Fruit fly (Drosophila melanogaster) whole organism, embryonic: Measurements from ENCODE around the gene Gr28a.

Source experiments
- B-H1 ChIP-seq: fragments of 200-800 bp; sonication (Bioruptor generic); IDR thresholded peaks from 3 replicates; pipeline ENCODE4 v1.3.6; 2022; ENCODE audit warnings: missing biosample characterization, missing genetic modification characterization
- BtbVII ChIP-seq: fragments of 200-800 bp; sonication (Bioruptor generic); optimal IDR thresholded peaks from 3 replicates; lab custom pipeline; 2017; ENCODE audit warnings: missing biosample characterization, mild to moderate bottlenecking, missing genetic modification characterization
- CG10366 ChIP-seq: fragments of 200-800 bp; sonication (Bioruptor generic); IDR thresholded peaks from 2 replicates; pipeline ENCODE4 v1.3.6; 2022; ENCODE audit warnings: missing biosample characterization, missing genetic modification characterization
- CG11085 ChIP-seq: fragments of 200-800 bp; sonication (Bioruptor generic); IDR thresholded peaks from 2 replicates; pipeline ENCODE4 v1.3.6; 2022; ENCODE audit warnings: missing biosample characterization, missing genetic modification characterization
- CG13424 ChIP-seq: fragments of 200-800 bp; sonication (Bioruptor generic); optimal IDR thresholded peaks from 2 replicates; lab custom pipeline; 2019; ENCODE audit warnings: missing biosample characterization, mild to moderate bottlenecking, missing genetic modification characterization, moderate library complexity
- CG14441 ChIP-seq: fragments of 200-800 bp; sonication (Bioruptor generic); IDR thresholded peaks from 2 replicates; pipeline ENCODE4 v1.3.6; 2022; ENCODE audit warnings: missing biosample characterization, missing genetic modification characterization
- CG15269 ChIP-seq: fragments of 200-800 bp; sonication (Bioruptor generic); optimal IDR thresholded peaks from 2 replicates; lab custom pipeline; 2018; ENCODE audit warnings: missing biosample characterization, mild to moderate bottlenecking, missing genetic modification characterization, moderate library complexity
- CG17612 ChIP-seq: fragments of 200-800 bp; sonication (Bioruptor generic); IDR thresholded peaks from 2 replicates; pipeline ENCODE4 v1.3.6; 2022; ENCODE audit warnings: missing biosample characterization, missing genetic modification characterization
- CG17912 ChIP-seq: fragments of 200-800 bp; sonication (Bioruptor generic); optimal IDR thresholded peaks from 2 replicates; lab custom pipeline; 2018; ENCODE audit warnings: missing biosample characterization, mild to moderate bottlenecking, missing genetic modification characterization
- CG3847 ChIP-seq: fragments of 200-800 bp; sonication (Bioruptor generic); IDR thresholded peaks from 2 replicates; pipeline ENCODE4 v1.3.6; 2022; ENCODE audit warnings: missing biosample characterization, missing genetic modification characterization
- CG4730 ChIP-seq: fragments of 200-800 bp; sonication (Bioruptor generic); IDR thresholded peaks from 2 replicates; pipeline ENCODE4 v1.3.6; 2022; ENCODE audit warnings: missing biosample characterization, missing genetic modification characterization
- CG6791 ChIP-seq: fragments of 200-800 bp; sonication (Bioruptor generic); IDR thresholded peaks from 3 replicates; pipeline ENCODE4 v1.3.6; 2022; ENCODE audit warnings: missing biosample characterization, missing genetic modification characterization; ENCODE audit not compliant: partially characterized antibody
- CG7372 ChIP-seq: fragments of 200-800 bp; sonication (Bioruptor generic); IDR thresholded peaks from 2 replicates; pipeline ENCODE4 v1.3.6; 2022; ENCODE audit warnings: missing biosample characterization, missing genetic modification characterization
- CG7556 ChIP-seq: fragments of 200-800 bp; sonication (Bioruptor generic); optimal IDR thresholded peaks from 2 replicates; lab custom pipeline; 2017; ENCODE audit warnings: missing biosample characterization, mild to moderate bottlenecking, missing genetic modification characterization
- CG9817 ChIP-seq: fragments of 200-800 bp; sonication (Bioruptor generic); optimal IDR thresholded peaks from 2 replicates; lab custom pipeline; 2018; ENCODE audit warnings: missing biosample characterization, mild to moderate bottlenecking, missing genetic modification characterization, moderate library complexity
- CoRest ChIP-seq: fragments of 200-800 bp; sonication (Bioruptor generic); optimal IDR thresholded peaks from 3 replicates; lab custom pipeline; 2018; ENCODE audit warnings: missing biosample characterization, mild to moderate bottlenecking, missing genetic modification characterization, moderate library complexity
- E2f1 ChIP-seq: fragments of 200-800 bp; sonication (Bioruptor generic); IDR thresholded peaks from 2 replicates; pipeline ENCODE4 v1.3.6; 2022; ENCODE audit warnings: missing biosample characterization, missing genetic modification characterization
- Fer1 ChIP-seq: fragments of 200-800 bp; sonication (Bioruptor generic); optimal IDR thresholded peaks from 2 replicates; lab custom pipeline; 2017; ENCODE audit warnings: missing biosample characterization, mild to moderate bottlenecking, missing genetic modification characterization
- Gsc ChIP-seq: fragments of 200-800 bp; sonication (Bioruptor generic); IDR thresholded peaks from 2 replicates; pipeline ENCODE4 v1.3.6; 2022; ENCODE audit warnings: missing biosample characterization, missing genetic modification characterization
- Gug ChIP-seq: fragments of 200-800 bp; sonication (Bioruptor generic); IDR thresholded peaks from 4 replicates; pipeline ENCODE4 v1.3.6; 2022; ENCODE audit warnings: missing biosample characterization, missing genetic modification characterization
- H15 ChIP-seq: fragments of 200-800 bp; sonication (Bioruptor generic); IDR thresholded peaks from 3 replicates; pipeline ENCODE4 v1.3.6; 2022; ENCODE audit warnings: missing biosample characterization, missing genetic modification characterization
- H2.0 ChIP-seq: fragments of 200-800 bp; sonication (Bioruptor generic); IDR thresholded peaks from 2 replicates; pipeline ENCODE4 v1.3.6; 2022; ENCODE audit warnings: missing biosample characterization, missing genetic modification characterization
- Nf-YC ChIP-seq: fragments of 200-800 bp; optimal IDR thresholded peaks from 3 replicates; lab custom pipeline; 2019; ENCODE audit warnings: missing biosample characterization, mild to moderate bottlenecking, missing genetic modification characterization, moderate library complexity
- Poxn ChIP-seq: fragments of 200-800 bp; sonication (Bioruptor generic); IDR thresholded peaks from 2 replicates; pipeline ENCODE4 v1.3.6; 2022; ENCODE audit warnings: missing biosample characterization, missing genetic modification characterization
- Sox102F ChIP-seq: fragments of 200-800 bp; sonication (Bioruptor generic); optimal IDR thresholded peaks from 2 replicates; lab custom pipeline; 2018; ENCODE audit warnings: missing biosample characterization, mild to moderate bottlenecking, missing genetic modification characterization, moderate library complexity
- Taf1 ChIP-seq: fragments of 200-800 bp; sonication (Bioruptor generic); IDR thresholded peaks from 2 replicates; pipeline ENCODE4 v1.3.6; 2022; ENCODE audit warnings: missing biosample characterization, missing genetic modification characterization
- Xrp1 ChIP-seq: fragments of 200-800 bp; sonication (Bioruptor generic); IDR thresholded peaks from 2 replicates; pipeline ENCODE4 v1.3.6; 2022; ENCODE audit warnings: missing biosample characterization, missing genetic modification characterization
- al ChIP-seq: fragments of 200-800 bp; sonication (Bioruptor generic); IDR thresholded peaks from 2 replicates; pipeline ENCODE4 v1.3.6; 2022; ENCODE audit warnings: missing biosample characterization, missing genetic modification characterization
- caup ChIP-seq: fragments of 200-800 bp; sonication (Bioruptor generic); optimal IDR thresholded peaks from 3 replicates; lab custom pipeline; 2017; ENCODE audit warnings: missing biosample characterization, mild to moderate bottlenecking, missing genetic modification characterization, moderate library complexity; ENCODE audit not compliant: severe bottlenecking
- dmrt99B ChIP-seq: fragments of 200-800 bp; sonication (Bioruptor generic); optimal IDR thresholded peaks from 2 replicates; lab custom pipeline; 2018; ENCODE audit warnings: missing biosample characterization, mild to moderate bottlenecking, missing genetic modification characterization, moderate library complexity
- dpn ChIP-seq, 2 experiments: fragments of 200-800 bp; sonication (Bioruptor generic); optimal IDR thresholded peaks; 3 replicates each; lab custom pipeline; 2016; ENCODE audit warnings: missing biosample characterization in 2 of 2, missing genetic modification characterization in 2 of 2
- dysf ChIP-seq: fragments of 200-800 bp; sonication (Bioruptor generic); IDR thresholded peaks from 3 replicates; pipeline ENCODE4 v1.3.6; 2022; ENCODE audit warnings: missing biosample characterization, missing genetic modification characterization
- fd3F ChIP-seq: fragments of 200-800 bp; sonication (Bioruptor generic); optimal IDR thresholded peaks from 2 replicates; lab custom pipeline; 2018; ENCODE audit warnings: missing biosample characterization, mild to moderate bottlenecking, missing genetic modification characterization, moderate library complexity
- gem ChIP-seq: fragments of 200-800 bp; sonication (Bioruptor generic); optimal IDR thresholded peaks from 2 replicates; lab custom pipeline; 2019; ENCODE audit warnings: missing biosample characterization, mild to moderate bottlenecking, missing genetic modification characterization, moderate library complexity
- gsb ChIP-seq: fragments of 200-800 bp; sonication (Bioruptor generic); IDR thresholded peaks from 2 replicates; pipeline ENCODE4 v1.3.6; 2022; ENCODE audit warnings: missing biosample characterization, missing genetic modification characterization
- lab ChIP-seq: fragments of 200-800 bp; sonication (Bioruptor generic); optimal IDR thresholded peaks from 3 replicates; lab custom pipeline; 2017; ENCODE audit warnings: missing biosample characterization, missing genetic modification characterization, mild to moderate bottlenecking, moderate library complexity, missing genetic modification reagents
- lilli ChIP-seq: fragments of 200-800 bp; sonication (Bioruptor generic); optimal IDR thresholded peaks from 3 replicates; lab custom pipeline; 2016; ENCODE audit warnings: missing biosample characterization, missing genetic modification characterization
- lmd ChIP-seq: fragments of 200-800 bp; sonication (Bioruptor generic); IDR thresholded peaks from 2 replicates; pipeline ENCODE4 v1.3.6; 2022; ENCODE audit warnings: missing biosample characterization, missing genetic modification characterization
- mam ChIP-seq: fragments of 200-800 bp; sonication (Bioruptor generic); optimal IDR thresholded peaks from 3 replicates; lab custom pipeline; 2016; ENCODE audit warnings: missing biosample characterization, missing genetic modification characterization
- mld ChIP-seq: fragments of 200-800 bp; sonication (Bioruptor generic); IDR thresholded peaks from 3 replicates; pipeline ENCODE4 v1.3.6; 2022; ENCODE audit warnings: missing biosample characterization, missing genetic modification characterization; ENCODE audit not compliant: partially characterized antibody
- odd ChIP-seq: fragments of 200-800 bp; sonication (Bioruptor generic); optimal IDR thresholded peaks from 2 replicates; lab custom pipeline; 2017; ENCODE audit warnings: missing biosample characterization, mild to moderate bottlenecking, missing genetic modification characterization
- pan ChIP-seq, 4 experiments: fragments of >200 bp in 3 of 4; fragments of 200-800 bp in 1 of 4; sonication (Bioruptor generic) in 1 of 4; optimal IDR thresholded peaks in 3 of 4; IDR thresholded peaks in 1 of 4; 2 replicates each; pipeline versions ENCODE4 v1.3.6 to Lab custom; 2017 to 2022; ENCODE audit warnings: missing biosample characterization in 2 of 4, missing genetic modification characterization in 2 of 4, mixed read lengths in 1 of 4
- pb ChIP-seq: fragments of 200-800 bp; sonication (Bioruptor generic); optimal IDR thresholded peaks from 3 replicates; lab custom pipeline; 2016; ENCODE audit warnings: missing biosample characterization, missing genetic modification characterization
- ranshi ChIP-seq: fragments of 200-800 bp; sonication (Bioruptor generic); IDR thresholded peaks from 2 replicates; pipeline ENCODE4 v1.3.6; 2022; ENCODE audit warnings: missing biosample characterization, missing genetic modification characterization
- tgo ChIP-seq: fragments of 200-800 bp; sonication (Bioruptor generic); IDR thresholded peaks from 3 replicates; pipeline ENCODE4 v1.3.6; 2022; ENCODE audit warnings: missing biosample characterization, missing genetic modification characterization
- tin ChIP-seq: fragments of 200-800 bp; sonication (Bioruptor generic); optimal IDR thresholded peaks from 3 replicates; lab custom pipeline; 2016; ENCODE audit warnings: missing biosample characterization, missing genetic modification characterization
- toy ChIP-seq: fragments of 200-800 bp; sonication (Bioruptor generic); IDR thresholded peaks from 2 replicates; pipeline ENCODE4 v1.3.6; 2022; ENCODE audit warnings: missing biosample characterization, missing genetic modification characterization
- unpg ChIP-seq: fragments of 200-800 bp; sonication (Bioruptor generic); optimal IDR thresholded peaks from 3 replicates; lab custom pipeline; 2018; ENCODE audit warnings: missing biosample characterization, mild to moderate bottlenecking, missing genetic modification characterization, moderate library complexity
- vfl ChIP-seq: fragments of 200-800 bp; sonication (Bioruptor generic); optimal IDR thresholded peaks from 2 replicates; lab custom pipeline; 2016; ENCODE audit warnings: missing biosample characterization, missing genetic modification characterization

The Gr28a gene

DNA sequence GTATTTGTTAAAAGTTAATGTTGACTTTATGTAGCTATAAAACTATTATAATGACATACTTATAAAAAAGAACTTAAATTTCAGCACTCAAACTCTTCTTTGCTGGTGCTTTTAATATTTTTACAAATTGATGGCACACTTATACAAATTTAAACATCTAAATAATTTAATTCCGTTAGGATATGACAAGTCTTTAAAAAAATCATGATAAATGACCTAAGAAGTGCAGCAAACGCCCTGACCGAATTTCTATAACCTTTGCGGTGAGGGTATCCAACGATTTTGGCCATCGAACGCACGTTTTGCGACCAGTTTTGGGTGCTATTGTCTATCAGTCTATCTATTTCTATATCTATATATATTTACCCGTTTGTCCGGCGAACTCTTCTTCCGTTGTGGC lies 11.1 kb downstream of the Gr28a start (continued):
- peak; percentile 13; the same call in 1 of the 3 replicates for TF ChIP-seq B-H1 (GFP tag; lab: Robert Waterston, UW)
- TF ChIP-seq unpg (GFP tag; lab: Kevin White, UChicago): peak; percentile 30
- peak; percentile 60; the same call in 1 of the 2 replicates for TF ChIP-seq lmd (GFP tag; lab: Robert Waterston, UW)
- TF ChIP-seq toy (GFP tag; lab: Robert Waterston, UW): no peak
- TF ChIP-seq BtbVII (GFP tag; lab: Kevin White, UChicago): peak; percentile 24
- TF ChIP-seq gsb (GFP tag; lab: Robert Waterston, UW): 0 out of 2 replicates have a peak, but pooled peaks have one; percentile 36
- peak; percentile 47 for TF ChIP-seq fd3F (GFP tag; lab: Kevin White, UChicago)
- no peak for TF ChIP-seq pb (GFP tag; lab: Kevin White, UChicago)
- TF ChIP-seq pan (optimal IDR thresholded peaks at IDR 0.05; lab: Kevin White, UChicago): no peak
- peak in 1 of 2 experiments; percentile 58 for TF ChIP-seq pan (GFP tag; optimal IDR thresholded peaks at IDR 0.05 in 1 of 2, IDR thresholded peaks at IDR 0.05 in 1 of 2)
- TF ChIP-seq CG6791 (GFP tag; lab: Robert Waterston, UW): no peak
- TF ChIP-seq Gug (GFP tag; lab: Robert Waterston, UW): peak; percentile 56; the same call in 2 of the 4 replicates
- TF ChIP-seq tgo (GFP tag; lab: Robert Waterston, UW): peak; percentile 49; the same call in 2 of the 3 replicates
- TF ChIP-seq dpn (GFP tag; optimal IDR thresholded peaks at IDR 0.05; lab: Kevin White, UChicago): peak in 1 of 2 experiments; percentile 1
- TF ChIP-seq CG4730 (GFP tag; lab: Robert Waterston, UW): peak; percentile 43; the same call in 1 of the 2 replicates
- TF ChIP-seq tin: peak; percentile 15
- peak; percentile 46 for TF ChIP-seq lab (GFP tag; lab: Kevin White, UChicago)
- peak; percentile 39 for TF ChIP-seq CG7556 (GFP tag; lab: Kevin White, UChicago)
- peak; percentile 29 for TF ChIP-seq Nf-YC
- peak; percentile 58 for TF ChIP-seq CoRest (tag; lab: Kevin White, UChicago)
- peak; percentile 25; the same call in 1 of the 2 replicates for TF ChIP-seq CG10366 (GFP tag; lab: Robert Waterston, UW)
- peak; percentile 21; the same call in 1 of the 2 replicates for TF ChIP-seq ranshi (GFP tag; lab: Robert Waterston, UW)
- peak; percentile 28 for TF ChIP-seq mam (GFP tag; lab: Kevin White, UChicago)
- 0 out of 2 replicates have a peak, but pooled peaks have one; percentile 12 for TF ChIP-seq Poxn (GFP tag; lab: Robert Waterston, UW)
- peak; percentile 67 for TF ChIP-seq CG14441 (GFP tag; lab: Robert Waterston, UW)
- TF ChIP-seq Fer1: peak; percentile 7
- TF ChIP-seq CG15269 (tag; lab: Kevin White, UChicago): peak; percentile 65
- TF ChIP-seq lilli (GFP tag; lab: Kevin White, UChicago): peak; percentile 59
- peak; percentile 34 for TF ChIP-seq vfl
- TF ChIP-seq dmrt99B (tag; lab: Kevin White, UChicago): peak; percentile 41
- peak; percentile 29 for TF ChIP-seq CG9817 (tag; lab: Kevin White, UChicago)
- TF ChIP-seq CG11085 (GFP tag; lab: Robert Waterston, UW): peak; percentile 35; the same call in 1 of the 2 replicates
- peak; percentile 68 for TF ChIP-seq gem (tag; lab: Kevin White, UChicago)
- TF ChIP-seq al: peak; percentile 69
- TF ChIP-seq Sox102F (GFP tag; lab: Kevin White, UChicago): peak; percentile 15
- TF ChIP-seq Gsc (GFP tag; lab: Robert Waterston, UW): no peak
- TF ChIP-seq H2.0 (GFP tag; lab: Robert Waterston, UW): peak; percentile 28; the same call in 1 of the 2 replicates
- no peak for TF ChIP-seq mld (GFP tag; lab: Robert Waterston, UW)
- TF ChIP-seq CG17912: no peak
- TF ChIP-seq Xrp1 (GFP tag; lab: Robert Waterston, UW): no peak; the same call in 1 of the 2 replicates
- peak; percentile 27 for TF ChIP-seq odd (GFP tag; lab: Kevin White, UChicago)
- TF ChIP-seq caup (GFP tag; lab: Kevin White, UChicago): peak; percentile 49
- TF ChIP-seq E2f1: peak; percentile 36; the same call in 1 of the 2 replicates
- peak; percentile 42 for TF ChIP-seq CG3847 (GFP tag; lab: Robert Waterston, UW)
- TF ChIP-seq CG7372 (GFP tag; lab: Robert Waterston, UW): peak; percentile 61; the same call in 1 of the 2 replicates
- no peak for TF ChIP-seq CG17612 (GFP tag; lab: Robert Waterston, UW)
- peak; percentile 65; the same call in 2 of the 3 replicates for TF ChIP-seq dysf (GFP tag; lab: Robert Waterston, UW)
- TF ChIP-seq CG13424 (tag; lab: Kevin White, UChicago): peak; percentile 24
- no peak for TF ChIP-seq H15
- TF ChIP-seq Taf1 (GFP tag; lab: Robert Waterston, UW): peak; percentile 37; the same call in 1 of the 2 replicates
